Worm (Caenorhabditis elegans) whole organism, L2 larva: ENCODE measurements around the gene nrps-1.

Experiments
- blmp-1 ChIP-seq: sonication (generic microtip); optimal IDR thresholded peaks from 2 replicates; lab custom pipeline; 2017; ENCODE audit warnings: missing genetic modification characterization, mild to moderate bottlenecking, missing compliant biosample characterization, antibody characterized with exemption, moderate library complexity; ENCODE audit not compliant: insufficient read depth
- lin-13 ChIP-seq: fragments of 150-350 bp; optimal IDR thresholded peaks from 2 replicates; lab custom pipeline; 2014; ENCODE audit warnings: missing biosample characterization, missing genetic modification reagents, missing genetic modification characterization
- sem-4 ChIP-seq: fragments of 150-350 bp; optimal IDR thresholded peaks from 2 replicates; lab custom pipeline; 2014; ENCODE audit warnings: missing biosample characterization, missing genetic modification reagents, missing genetic modification characterization
- skn-1 ChIP-seq: sonication (generic microtip); optimal IDR thresholded peaks from 2 replicates; lab custom pipeline; 2017; ENCODE audit warnings: missing biosample characterization, missing genetic modification characterization
- ztf-11 ChIP-seq: sonication (generic microtip); optimal IDR thresholded peaks from 2 replicates; lab custom pipeline; 2017; ENCODE audit warnings: missing biosample characterization, missing genetic modification characterization

DNA sequence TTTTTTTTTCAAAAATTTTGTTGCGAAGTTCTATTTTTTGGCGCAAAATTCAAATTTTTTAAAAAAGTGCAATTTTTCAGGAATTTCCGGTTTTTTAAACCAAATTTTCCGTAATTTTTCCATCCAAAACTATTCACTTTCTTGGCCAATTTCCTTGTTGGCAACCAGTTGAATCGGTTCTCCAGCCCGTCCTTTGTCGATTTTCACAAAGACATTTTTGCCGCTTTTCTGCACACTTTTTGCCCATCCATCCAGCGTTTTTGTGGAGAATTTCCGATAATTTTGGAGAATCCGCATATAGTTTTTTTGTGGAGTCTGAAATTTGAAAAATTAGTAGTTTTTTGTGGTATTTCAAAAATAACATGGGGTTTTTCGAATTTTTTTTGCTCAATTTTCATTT is 42.0 kb upstream of the nrps-1 start:
- TF ChIP-seq ztf-11 (no peak), blmp-1 (no peak), lin-13 (GFP tag; lab: Kevin White, UChicago) (no peak), sem-4 (tag; lab: Kevin White, UChicago) (no peak), skn-1 (tag; lab: Kevin White, UChicago) (no peak)
